Fruit fly (Drosophila melanogaster): ENCODE data around the gene Srp54k.
A peak's percentile ranks its signal among the peaks of the same experiment; 100 is the strongest.

Srp54k gene

dm6 chr3L:5145814-5146244, 6.6 kb upstream of the Srp54k start, which contains the start of the genes Fitm and AlaRS-m (continued):
- TF ChIP-seq CG6254 (GFP tag; optimal IDR thresholded peaks at IDR 0.05) (no peak), nmo (GFP tag; optimal IDR thresholded peaks at IDR 0.05) (no peak), ato (GFP tag; IDR thresholded peaks at IDR 0.05; ENCODE audit: partially characterized antibody) (0 out of 2 replicates have a peak, but pooled peaks have one; percentile 19), dmrt99B (tag; optimal IDR thresholded peaks at IDR 0.05) (no peak), CG17328 (GFP tag; IDR thresholded peaks at IDR 0.05) (no peak), sc (optimal IDR thresholded peaks at IDR 0.05) (no peak), sc (GFP tag; optimal IDR thresholded peaks at IDR 0.05) (no peak), ttk (GFP tag; IDR thresholded peaks at IDR 0.05) (no peak), CG33557 (GFP tag; optimal IDR thresholded peaks at IDR 0.05) (peak; percentile 7), MBD-R2 (GFP tag; IDR thresholded peaks at IDR 0.05) (peak; percentile 99), CG14441 (GFP tag; IDR thresholded peaks at IDR 0.05) (no peak), pnt (GFP tag; optimal IDR thresholded peaks at IDR 0.05) (no peak), CG15601 (tag; optimal IDR thresholded peaks at IDR 0.05) (no peak), da (GFP tag; optimal IDR thresholded peaks at IDR 0.05) (no peak), kah (GFP tag; optimal IDR thresholded peaks at IDR 0.05) (no peak), crp (GFP tag; optimal IDR thresholded peaks at IDR 0.05) (peak; percentile 88 to 98), vnd (GFP tag; IDR thresholded peaks at IDR 0.05; ENCODE audit: partially characterized antibody) (no peak), CG12299 (tag; optimal IDR thresholded peaks at IDR 0.05) (no peak), so (GFP tag; IDR thresholded peaks at IDR 0.05) (0 out of 3 replicates have a peak, but pooled peaks have one; percentile 13), HmgZ (tag; optimal IDR thresholded peaks at IDR 0.05) (peak; percentile 41), Ets65A (GFP tag) (peak; percentile 82), hbn (GFP tag; IDR thresholded peaks at IDR 0.05; ENCODE audit: partially characterized antibody) (0 out of 2 replicates have a peak, but pooled peaks have one; percentile 29), CG32772 (GFP tag; IDR thresholded peaks at IDR 0.05) (no peak), CG4328 (GFP tag; optimal IDR thresholded peaks at IDR 0.05) (no peak), kni (GFP tag; optimal IDR thresholded peaks at IDR 0.05) (peak; percentile 72), unc-4 (GFP tag; IDR thresholded peaks at IDR 0.05; ENCODE audit: partially characterized antibody) (0 out of 2 replicates have a peak, but pooled peaks have one; percentile 25), Lhr (GFP tag; optimal IDR thresholded peaks at IDR 0.05) (no peak), CG10366 (GFP tag; IDR thresholded peaks at IDR 0.05) (no peak), trem (tag; optimal IDR thresholded peaks at IDR 0.05) (peak; percentile 9), CG3847 (GFP tag; IDR thresholded peaks at IDR 0.05) (no peak), CG7372 (GFP tag; IDR thresholded peaks at IDR 0.05) (no peak), ash1 (GFP tag; optimal IDR thresholded peaks at IDR 0.05) (no peak), Blimp-1 (GFP tag; optimal IDR thresholded peaks at IDR 0.05) (peak; percentile 99), salm (tag; optimal IDR thresholded peaks at IDR 0.05) (no peak), CG4854 (GFP tag; optimal IDR thresholded peaks at IDR 0.05) (no peak), CG15073 (GFP tag; optimal IDR thresholded peaks at IDR 0.05) (no peak), CG6813 (GFP tag; optimal IDR thresholded peaks at IDR 0.05) (no peak), tap (tag; optimal IDR thresholded peaks at IDR 0.05) (no peak), Elba2 (GFP tag; optimal IDR thresholded peaks at IDR 0.05) (peak; percentile 75), inv (GFP tag; IDR thresholded peaks at IDR 0.05; ENCODE audit: partially characterized antibody) (no peak), CG18764 (GFP tag; optimal IDR thresholded peaks at IDR 0.05) (no peak), CG1792 (GFP tag; optimal IDR thresholded peaks at IDR 0.05) (no peak), mirr (GFP tag; optimal IDR thresholded peaks at IDR 0.05) (no peak), sna (GFP tag; IDR thresholded peaks at IDR 0.05; ENCODE audit: partially characterized antibody) (peak; percentile 37; the same call in 1 of the 2 replicates), sens-2 (GFP tag; IDR thresholded peaks at IDR 0.05) (0 out of 2 replicates have a peak, but pooled peaks have one; percentile 12), gsb (GFP tag; IDR thresholded peaks at IDR 0.05) (no peak), Bgb (GFP tag; IDR thresholded peaks at IDR 0.05; ENCODE audit: partially characterized antibody) (peak; percentile 45; the same call in 1 of the 2 replicates), Nf-YB (GFP tag; optimal IDR thresholded peaks at IDR 0.05) (no peak), Dll (GFP tag; IDR thresholded peaks at IDR 0.05; ENCODE audit: partially characterized antibody) (peak; percentile 61; the same call in 2 of the 4 replicates)

Data from whole organism, embryonic.